Worm (Caenorhabditis elegans) whole organism, L4 larva: Measurements from ENCODE around the gene C02F5.13.

Experiments
- D1046.2 ChIP-seq: fragments of 200-800 bp; sonication (Bioruptor generic); IDR thresholded peaks from 2 replicates; pipeline ENCODE4 v1.3.6; 2022; ENCODE audit warnings: missing genetic modification characterization, missing compliant biosample characterization
- F37D6.2 ChIP-seq: sonication (generic microtip); optimal IDR thresholded peaks from 2 replicates; lab custom pipeline; 2016; ENCODE audit warnings: mild to moderate bottlenecking, missing genetic modification characterization, missing compliant biosample characterization
- R02D3.7 ChIP-seq: fragments of 150-350 bp; sonication (generic microtip); optimal IDR thresholded peaks from 3 replicates; lab custom pipeline; 2014; ENCODE audit warnings: missing biosample characterization, missing genetic modification characterization
- Y48G9A.11 ChIP-seq: fragments of 200-800 bp; sonication (Bioruptor generic); IDR thresholded peaks from 2 replicates; pipeline ENCODE4 v1.3.6; 2022; ENCODE audit warnings: missing genetic modification reagents, missing genetic modification characterization, missing compliant biosample characterization
- ceh-20 ChIP-seq: fragments of 200-800 bp; sonication (Bioruptor generic); IDR thresholded peaks from 2 replicates; pipeline ENCODE4 v1.3.6; 2022; ENCODE audit warnings: missing genetic modification reagents, missing genetic modification characterization, missing compliant biosample characterization
- ceh-28 ChIP-seq: fragments of 150-350 bp; optimal IDR thresholded peaks from 2 replicates; lab custom pipeline; 2014; ENCODE audit warnings: missing biosample characterization, missing genetic modification reagents, missing genetic modification characterization
- ceh-44 ChIP-seq: fragments of 200-800 bp; sonication (Bioruptor generic); IDR thresholded peaks from 2 replicates; pipeline ENCODE4 v1.3.6; 2022; ENCODE audit warnings: missing genetic modification reagents, missing genetic modification characterization, missing compliant biosample characterization
- ceh-82 ChIP-seq: sonication (generic microtip); optimal IDR thresholded peaks from 2 replicates; lab custom pipeline; 2017; ENCODE audit warnings: missing biosample characterization, missing genetic modification characterization
- cey-2 ChIP-seq: sonication (generic microtip); optimal IDR thresholded peaks from 3 replicates; lab custom pipeline; 2017; ENCODE audit warnings: missing genetic modification characterization, mild to moderate bottlenecking, missing compliant biosample characterization, antibody characterized with exemption, borderline replicate concordance; ENCODE audit not compliant: insufficient read depth
- daf-16 ChIP-seq, 3 experiments: sonication (generic microtip); optimal IDR thresholded peaks; 2 replicates each; lab custom pipeline; 2016 to 2017; ENCODE audit warnings: missing genetic modification characterization in 3 of 3, missing genetic modification reagents in 3 of 3, mild to moderate bottlenecking in 2 of 3, missing compliant biosample characterization in 2 of 3, missing biosample characterization in 1 of 3, moderate library complexity in 1 of 3
- daf-19 ChIP-seq: fragments of 200-800 bp; sonication (Bioruptor generic); conservative IDR thresholded peaks from 2 replicates; pipeline ENCODE4 v1.3.6; 2022; ENCODE audit warnings: missing genetic modification characterization, missing compliant biosample characterization
- daf-8 ChIP-seq: fragments of 200-800 bp; sonication (Bioruptor generic); IDR thresholded peaks from 2 replicates; pipeline ENCODE4 v1.3.6; 2022; ENCODE audit warnings: missing genetic modification characterization, missing compliant biosample characterization
- dmd-8 ChIP-seq: fragments of 200-800 bp; sonication (Bioruptor generic); IDR thresholded peaks from 2 replicates; pipeline ENCODE4 v1.3.6; 2022; ENCODE audit warnings: missing genetic modification characterization, missing compliant biosample characterization
- dmd-9 ChIP-seq: fragments of 200-800 bp; sonication (Bioruptor generic); IDR thresholded peaks from 2 replicates; pipeline ENCODE4 v1.3.6; 2022; ENCODE audit warnings: missing genetic modification reagents, missing genetic modification characterization, missing compliant biosample characterization
- fkh-10 ChIP-seq: fragments of 150-350 bp; optimal IDR thresholded peaks from 2 replicates; lab custom pipeline; 2014; ENCODE audit warnings: missing biosample characterization, missing genetic modification reagents, missing genetic modification characterization
- fos-1 ChIP-seq: fragments of 150-350 bp; optimal IDR thresholded peaks from 2 replicates; lab custom pipeline; 2014; ENCODE audit warnings: missing biosample characterization, missing genetic modification characterization
- hif-1 ChIP-seq, 2 experiments: sonication (generic microtip); optimal IDR thresholded peaks; 2 replicates each; lab custom pipeline; 2016 to 2017; ENCODE audit warnings: missing compliant biosample characterization in 2 of 2, missing genetic modification characterization in 2 of 2, missing genetic modification reagents in 2 of 2, missing genotype in 2 of 2, mild to moderate bottlenecking in 1 of 2
- jun-1 ChIP-seq: fragments of 150-350 bp; optimal IDR thresholded peaks from 2 replicates; lab custom pipeline; 2014; ENCODE audit warnings: missing biosample characterization, missing genetic modification reagents, missing genetic modification characterization
- lin-15B ChIP-seq: fragments of 150-350 bp; sonication (generic microtip); optimal IDR thresholded peaks from 3 replicates; lab custom pipeline; 2014; ENCODE audit warnings: missing biosample characterization, missing genetic modification characterization
- lin-38 ChIP-seq: fragments of 200-800 bp; sonication (Bioruptor generic); IDR thresholded peaks from 2 replicates; pipeline ENCODE4 v1.3.6; 2022; ENCODE audit warnings: missing genetic modification reagents, missing genetic modification characterization, missing compliant biosample characterization
- lir-3 ChIP-seq: sonication (generic microtip); optimal IDR thresholded peaks from 2 replicates; lab custom pipeline; 2016; ENCODE audit warnings: mild to moderate bottlenecking, missing genetic modification characterization, missing compliant biosample characterization
- lsy-2 ChIP-seq, 2 experiments: fragments of 150-350 bp in 1 of 2; sonication (generic microtip) in 1 of 2; optimal IDR thresholded peaks; 2 replicates each; lab custom pipeline; 2014 to 2017; ENCODE audit warnings: missing biosample characterization in 2 of 2, missing genetic modification characterization in 2 of 2
- mdt-29 ChIP-seq: fragments of 200-800 bp; sonication (Bioruptor generic); IDR thresholded peaks from 2 replicates; pipeline ENCODE4 v1.3.6; 2022; ENCODE audit warnings: missing genetic modification reagents, missing genetic modification characterization, missing compliant biosample characterization
- mxl-3 ChIP-seq: fragments of 200-800 bp; sonication (Bioruptor generic); optimal IDR thresholded peaks from 2 replicates; lab custom pipeline; 2018; ENCODE audit warnings: mild to moderate bottlenecking, missing genetic modification characterization, missing compliant biosample characterization
- nhr-10 ChIP-seq: fragments of 150-350 bp; optimal IDR thresholded peaks from 2 replicates; lab custom pipeline; 2014; ENCODE audit warnings: missing biosample characterization, missing genetic modification characterization
- nhr-11 ChIP-seq: fragments of 150-350 bp; optimal IDR thresholded peaks from 2 replicates; lab custom pipeline; 2014; ENCODE audit warnings: missing biosample characterization, missing genetic modification characterization
- nhr-237 ChIP-seq: sonication (generic microtip); optimal IDR thresholded peaks from 2 replicates; lab custom pipeline; 2017; ENCODE audit warnings: missing biosample characterization, missing genetic modification characterization
- nhr-48 ChIP-seq: sonication (generic microtip); optimal IDR thresholded peaks from 2 replicates; lab custom pipeline; 2016; ENCODE audit warnings: mild to moderate bottlenecking, missing genetic modification characterization, missing compliant biosample characterization
- nhr-6 ChIP-seq: fragments of 150-350 bp; optimal IDR thresholded peaks from 2 replicates; lab custom pipeline; 2014; ENCODE audit warnings: missing biosample characterization, missing genetic modification characterization
- nhr-76 ChIP-seq: fragments of 150-350 bp; optimal IDR thresholded peaks from 2 replicates; lab custom pipeline; 2014; ENCODE audit warnings: missing biosample characterization, missing genetic modification characterization
- nhr-77 ChIP-seq: fragments of 150-350 bp; optimal IDR thresholded peaks from 2 replicates; lab custom pipeline; 2014; ENCODE audit warnings: missing biosample characterization, missing genetic modification characterization
- rbr-2 ChIP-seq: sonication (generic microtip); optimal IDR thresholded peaks from 2 replicates; lab custom pipeline; 2016; ENCODE audit warnings: missing genotype, missing genetic modification characterization, missing compliant biosample characterization
- snpc-4 ChIP-seq: fragments of 150-350 bp; optimal IDR thresholded peaks from 2 replicates; lab custom pipeline; 2014; ENCODE audit warnings: missing biosample characterization, missing genetic modification characterization
- spr-1 ChIP-seq: sonication (generic microtip); optimal IDR thresholded peaks from 2 replicates; lab custom pipeline; 2016; ENCODE audit warnings: mild to moderate bottlenecking, missing genetic modification characterization, missing compliant biosample characterization
- spr-3 ChIP-seq: fragments of 200-800 bp; sonication (Bioruptor generic); optimal IDR thresholded peaks from 2 replicates; lab custom pipeline; 2018; ENCODE audit warnings: mild to moderate bottlenecking, missing genetic modification characterization, missing compliant biosample characterization
- tra-1 ChIP-seq: fragments of 200-800 bp; sonication (Bioruptor generic); IDR thresholded peaks from 2 replicates; pipeline ENCODE4 v1.3.6; 2022; ENCODE audit warnings: missing genetic modification reagents, missing genetic modification characterization, missing compliant biosample characterization
- zfp-2 ChIP-seq: sonication (generic microtip); optimal IDR thresholded peaks from 2 replicates; lab custom pipeline; 2016; ENCODE audit warnings: mild to moderate bottlenecking, missing genetic modification characterization, missing compliant biosample characterization
- zfp-3 ChIP-seq: fragments of 200-800 bp; sonication (Bioruptor generic); conservative IDR thresholded peaks from 2 replicates; pipeline ENCODE4 v1.3.6; 2022; ENCODE audit warnings: missing genetic modification reagents, missing genetic modification characterization, missing compliant biosample characterization
- zip-11 ChIP-seq: fragments of 200-800 bp; sonication (Bioruptor generic); IDR thresholded peaks from 2 replicates; pipeline ENCODE4 v1.3.6; 2022; ENCODE audit warnings: missing genetic modification characterization, missing compliant biosample characterization
- ztf-11 ChIP-seq: fragments of 150-350 bp; optimal IDR thresholded peaks from 2 replicates; lab custom pipeline; 2014; ENCODE audit warnings: missing biosample characterization, missing genetic modification characterization

Gene C02F5.13

DNA sequence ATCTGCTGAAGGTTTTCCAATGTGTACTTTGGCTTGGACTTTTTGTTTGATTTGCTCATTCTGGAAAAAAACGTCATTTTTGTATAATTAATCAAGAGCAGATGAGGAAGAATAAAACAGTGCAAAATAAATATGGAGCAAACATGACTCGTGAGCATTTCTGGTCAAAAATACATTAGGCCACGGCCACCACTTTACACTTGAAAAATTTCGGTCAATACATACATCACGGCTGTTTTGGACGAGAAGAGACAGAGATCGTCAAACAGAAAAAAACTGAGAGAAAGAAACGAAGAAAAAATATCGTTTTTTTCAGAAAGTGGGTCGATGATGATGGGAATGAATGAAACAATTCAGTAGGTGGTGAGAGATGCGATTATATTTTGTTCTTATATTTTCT is 21.1 kb downstream of the C02F5.13 start, which contains the start of the genes F09G8.7 and crn-7 (continued):
- TF ChIP-seq lin-15B (tag; lab: Kevin White, UChicago) (no peak), hif-1 (tag; optimal IDR thresholded peaks at IDR 0.05; lab: Kevin White, UChicago) (no peak), daf-8 (GFP tag; lab: Robert Waterston, UW) (no peak), ceh-28 (tag; lab: Kevin White, UChicago) (no peak), D1046.2 (GFP tag; lab: Robert Waterston, UW) (no peak), ztf-11 (tag; lab: Kevin White, UChicago) (no peak), nhr-10 (tag; lab: Kevin White, UChicago) (no peak), daf-19 (GFP tag; lab: Robert Waterston, UW) (no peak), ceh-82 (tag; lab: Kevin White, UChicago) (no peak), spr-3 (GFP tag; lab: Kevin White, UChicago) (no peak), cey-2 (tag; lab: Kevin White, UChicago) (no peak), zfp-3 (GFP tag; lab: Robert Waterston, UW) (no peak), mdt-29 (no peak), nhr-11 (no peak), nhr-77 (tag; lab: Kevin White, UChicago) (no peak), daf-16 (GFP tag; optimal IDR thresholded peaks at IDR 0.05; lab: Kevin White, UChicago) (no peak), daf-16 (tag; optimal IDR thresholded peaks at IDR 0.05; lab: Kevin White, UChicago) (peak; percentile 15), mxl-3 (no peak), lin-38 (GFP tag; lab: Robert Waterston, UW) (peak; percentile 39; the same call in 1 of the 2 replicates)

DNA sequence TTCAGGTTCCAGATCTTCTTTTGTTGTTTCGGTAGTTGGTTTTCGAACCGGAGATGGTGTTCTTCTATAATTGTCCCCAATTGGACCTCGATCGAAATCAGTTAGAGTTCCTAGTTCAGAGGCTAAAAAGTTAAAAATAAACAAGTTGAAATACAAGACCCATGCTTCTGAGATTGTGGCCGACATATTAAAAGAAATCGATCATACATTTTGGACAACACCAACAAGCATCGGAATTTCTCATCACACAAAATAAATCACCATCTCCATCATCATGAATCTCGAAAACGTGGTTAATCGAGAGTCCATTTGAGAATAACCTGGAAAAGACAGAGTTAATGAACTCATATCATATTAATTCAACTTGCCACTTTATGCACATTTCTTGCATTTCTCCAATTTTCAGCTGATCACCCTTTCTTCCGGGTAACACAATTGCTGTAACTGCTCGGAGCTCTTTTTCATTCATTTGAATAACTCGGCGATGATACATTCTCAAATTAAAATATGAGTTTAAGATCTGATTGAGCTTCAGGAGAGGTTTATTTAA is 24.6 kb downstream of the C02F5.13 start, which contains the start of the genes mps-4 and F09G8.10:
Gene mps-4, minus strand, starts transcription at position 101 of the 550 bp plus-strand sequence.
Gene F09G8.10, minus strand, starts transcription at position 500 of the 550 bp plus-strand sequence.
- TF ChIP-seq ceh-20 (GFP tag; lab: Robert Waterston, UW): no peak
- no peak for TF ChIP-seq nhr-76 (tag; lab: Kevin White, UChicago)
- TF ChIP-seq dmd-8: no peak
- TF ChIP-seq lsy-2 (tag; optimal IDR thresholded peaks at IDR 0.05; lab: Kevin White, UChicago): no peak
- TF ChIP-seq tra-1 (GFP tag; lab: Robert Waterston, UW): no peak
- no peak for TF ChIP-seq lir-3 (tag; lab: Kevin White, UChicago)
- no peak for TF ChIP-seq daf-16 (GFP tag; optimal IDR thresholded peaks at IDR 0.05; lab: Kevin White, UChicago)
- TF ChIP-seq daf-16 (tag; optimal IDR thresholded peaks at IDR 0.05; lab: Kevin White, UChicago): no peak
- no peak for TF ChIP-seq nhr-48 (tag; lab: Kevin White, UChicago)
- TF ChIP-seq nhr-6 (tag; lab: Kevin White, UChicago): no peak
- no peak for TF ChIP-seq mdt-29
- TF ChIP-seq dmd-9 (GFP tag; lab: Robert Waterston, UW): no peak

DNA sequence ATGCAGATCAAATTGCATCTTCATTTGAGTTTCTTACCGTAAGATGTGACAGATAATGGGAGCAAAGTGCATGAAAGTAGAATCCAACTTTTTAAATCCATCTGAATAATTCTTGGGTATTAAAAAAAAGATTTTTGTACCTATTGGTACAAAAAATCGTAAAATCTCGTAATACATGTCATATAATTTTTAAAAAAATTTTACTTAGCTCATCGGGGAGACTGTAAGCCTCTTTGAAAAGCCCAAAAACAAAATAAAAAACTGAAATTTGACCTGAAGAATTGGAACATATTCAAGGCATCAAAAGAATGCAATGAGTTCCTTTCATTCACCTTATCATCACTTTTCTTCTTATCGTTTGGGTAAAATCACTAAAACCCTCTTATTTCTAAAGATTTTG is 28.7 kb downstream of the C02F5.13 start, which contains the start of gene clec-160:
Gene clec-160, minus strand, starts transcription at position 101 of the 400 bp plus-strand sequence.
- TF ChIP-seq zfp-2 (tag; lab: Kevin White, UChicago) (no peak), lsy-2 (tag; optimal IDR thresholded peaks at IDR 0.05; lab: Kevin White, UChicago) (no peak), jun-1 (tag; lab: Kevin White, UChicago) (no peak), F37D6.2 (tag; lab: Kevin White, UChicago) (no peak), zip-11 (GFP tag; lab: Robert Waterston, UW) (no peak), nhr-237 (tag; lab: Kevin White, UChicago) (no peak), ceh-44 (no peak), rbr-2 (no peak), Y48G9A.11 (GFP tag; lab: Robert Waterston, UW) (no peak), nhr-48 (tag; lab: Kevin White, UChicago) (no peak), snpc-4 (tag; lab: Kevin White, UChicago) (no peak), spr-1 (tag; lab: Kevin White, UChicago) (no peak), fkh-10 (GFP tag; lab: Kevin White, UChicago) (no peak), R02D3.7 (tag; lab: Kevin White, UChicago) (no peak), fos-1 (tag; lab: Kevin White, UChicago) (no peak)
